Worm (Caenorhabditis elegans): ENCODE data around the gene gst-38.

- TF ChIP-seq pha-4 (tag; optimal IDR thresholded peaks at IDR 0.05) (no peak), ets-4 (tag; optimal IDR thresholded peaks at IDR 0.05) (no peak)
Observed at ce11 chrV:15915919-15916318, at the start of gene gst-38.
